Worm (Caenorhabditis elegans) whole organism, mixed stage, embryonic: ENCODE measurements around the gene Y43F8B.29.

Source experiments
- ceh-43 ChIP-seq: fragments of 200-800 bp; sonication (Bioruptor generic); optimal IDR thresholded peaks from 2 replicates; lab custom pipeline; 2018; ENCODE audit warnings: mild to moderate bottlenecking, missing genetic modification characterization, moderate library complexity, missing compliant biosample characterization
- drap-1 ChIP-seq: fragments of 200-800 bp; sonication (Bioruptor generic); optimal IDR thresholded peaks from 3 replicates; lab custom pipeline; 2018; ENCODE audit warnings: mild to moderate bottlenecking, missing genetic modification characterization, missing compliant biosample characterization
- nhr-28 ChIP-seq: fragments of 150-350 bp; optimal IDR thresholded peaks from 2 replicates; lab custom pipeline; 2014; ENCODE audit warnings: missing biosample characterization, missing genetic modification characterization
- sptf-1 ChIP-seq: sonication (generic microtip); optimal IDR thresholded peaks from 2 replicates; lab custom pipeline; 2017; ENCODE audit warnings: mild to moderate bottlenecking, missing genetic modification characterization, moderate library complexity, missing compliant biosample characterization
- unc-120 ChIP-seq: sonication (generic microtip); optimal IDR thresholded peaks from 2 replicates; lab custom pipeline; 2017; ENCODE audit warnings: missing genetic modification characterization, missing compliant biosample characterization; ENCODE audit not compliant: poor library complexity, severe bottlenecking
- zip-8 ChIP-seq: fragments of 150-350 bp; optimal IDR thresholded peaks from 2 replicates; lab custom pipeline; 2014; ENCODE audit warnings: missing biosample characterization, missing genetic modification characterization

Gene Y43F8B.29

DNA sequence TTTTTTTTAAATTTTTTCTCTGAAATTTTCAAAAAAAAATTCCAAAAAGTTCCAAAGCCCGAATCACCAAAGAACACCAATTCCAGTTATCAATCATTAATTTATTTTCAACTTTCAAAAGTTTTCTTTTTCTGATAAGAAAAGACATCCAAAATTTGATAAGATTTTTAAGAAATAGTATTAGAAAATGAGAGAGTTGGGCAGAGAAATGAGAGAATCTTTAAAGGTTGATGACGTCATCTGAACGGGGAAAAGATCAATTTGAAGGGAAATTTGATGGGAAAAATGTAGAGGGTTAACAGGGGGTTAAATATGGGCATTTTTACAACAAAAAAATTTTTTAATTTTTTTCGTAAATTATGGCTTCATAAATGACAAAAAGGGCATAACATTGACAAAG lies 42.1 kb downstream of the Y43F8B.29 start:
- TF ChIP-seq zip-8 (tag; lab: Kevin White, UChicago), result peak; percentile 31
- no peak for TF ChIP-seq ceh-43 (GFP tag; lab: Kevin White, UChicago)

DNA sequence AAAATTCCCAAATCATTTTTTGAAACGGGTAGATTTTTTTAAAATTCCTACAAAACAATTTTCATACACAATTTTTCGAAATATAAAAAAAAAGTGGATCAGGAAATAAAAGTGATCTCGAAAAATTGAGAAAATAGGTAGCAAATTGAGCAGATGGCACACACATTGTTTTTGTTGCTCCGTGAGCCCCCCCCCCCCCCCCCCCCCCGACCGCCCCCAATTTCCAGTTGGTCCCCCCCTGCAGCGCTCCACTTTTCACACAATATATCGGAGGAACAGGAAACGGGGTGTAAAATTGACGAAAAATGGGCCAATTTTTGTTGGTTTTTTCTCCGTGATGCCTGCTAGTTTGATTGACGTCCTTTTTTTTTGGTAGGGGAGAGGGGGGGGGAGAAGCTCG lies 49.5 kb downstream of the Y43F8B.29 start:
- TF ChIP-seq sptf-1 (tag; lab: Kevin White, UChicago) (peak; percentile 33), nhr-28 (tag; lab: Kevin White, UChicago) (no peak), unc-120 (no peak), drap-1 (peak; percentile 0)
